Worm (Caenorhabditis elegans): ENCODE results near the gene E04F6.8.

- TF ChIP-seq snpc-4 (tag; optimal IDR thresholded peaks at IDR 0.05) (no peak), skn-1 (tag; optimal IDR thresholded peaks at IDR 0.05) (no peak), aly-2 (tag; optimal IDR thresholded peaks at IDR 0.05) (no peak), fos-1 (tag; optimal IDR thresholded peaks at IDR 0.05) (no peak), ceh-88 (GFP tag; IDR thresholded peaks at IDR 0.05) (no peak), pqm-1 (tag; optimal IDR thresholded peaks at IDR 0.05) (no peak), nhr-19 (GFP tag; conservative IDR thresholded peaks at IDR 0.05) (no peak), ztf-4 (tag; optimal IDR thresholded peaks at IDR 0.05) (no peak), fkh-8 (tag; optimal IDR thresholded peaks at IDR 0.05) (no peak), rnt-1 (tag; optimal IDR thresholded peaks at IDR 0.05) (no peak), nhr-237 (tag; optimal IDR thresholded peaks at IDR 0.05) (no peak), sup-37 (GFP tag; optimal IDR thresholded peaks at IDR 0.05) (no peak)
Measured at ce11 chrII:7232517-7232916, 21.3 kb upstream of the E04F6.8 start, which contains the start of gene ctsa-3.1.
